Fruit fly (Drosophila melanogaster): ENCODE data around the gene Drsl6.
A peak's percentile ranks its signal among the peaks of the same experiment; 100 is the strongest.

DNA sequence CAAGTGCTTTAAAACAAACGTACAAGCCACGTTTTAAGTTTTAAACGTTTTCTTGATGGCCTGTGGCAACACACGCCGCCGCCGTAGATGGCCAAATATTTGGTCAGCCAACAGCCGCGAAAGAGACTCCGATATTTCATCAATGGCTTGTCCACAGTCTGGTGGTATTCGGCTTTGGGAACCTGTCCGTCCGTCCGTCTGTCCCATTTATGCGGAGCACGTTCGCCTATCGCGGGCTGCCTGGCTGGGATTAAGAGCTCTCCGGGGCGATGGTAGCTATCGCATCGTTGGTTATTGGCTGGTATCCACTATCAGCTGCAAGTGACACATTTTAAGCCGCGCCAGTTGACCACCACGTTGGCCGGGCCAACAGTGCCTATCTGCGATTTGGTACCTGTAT is 28.6 kb downstream of the Drsl6 start:
- TF ChIP-seq rn (GFP tag; IDR thresholded peaks at IDR 0.05): no peak
- 0 out of 3 replicates have a peak, but pooled peaks have one; percentile 28 for TF ChIP-seq CG4496 (GFP tag; IDR thresholded peaks at IDR 0.05)
- no peak for TF ChIP-seq CG13204 (GFP tag; optimal IDR thresholded peaks at IDR 0.05)
- no peak for TF ChIP-seq CG14655 (GFP tag; optimal IDR thresholded peaks at IDR 0.05)
- TF ChIP-seq CG10348 (GFP tag; IDR thresholded peaks at IDR 0.05): no peak
- TF ChIP-seq CG12605 (GFP tag; IDR thresholded peaks at IDR 0.05): no peak
- no peak for TF ChIP-seq Snoo (tag; optimal IDR thresholded peaks at IDR 0.05)
- no peak for TF ChIP-seq Ets98B (GFP tag; IDR thresholded peaks at IDR 0.05)
